Worm (Caenorhabditis elegans): ENCODE results near the gene C04B4.5.

ce11 chrX:12260381-12260931, 27.7 kb downstream of the C04B4.5 start, which contains the start of gene E01G6.1:
- no peak for TF ChIP-seq arid-1 (GFP tag; conservative IDR thresholded peaks at IDR 0.05)
- no peak for TF ChIP-seq ama-1 (optimal IDR thresholded peaks at IDR 0.05)
- TF ChIP-seq unc-62 (GFP tag; optimal IDR thresholded peaks at IDR 0.05 in 1 of 2) = no peak
- no peak for TF ChIP-seq unc-62 (tag; optimal IDR thresholded peaks at IDR 0.05)
- TF ChIP-seq aly-2 (tag; optimal IDR thresholded peaks at IDR 0.05) = no peak
- no peak for TF ChIP-seq nhr-25 (tag; optimal IDR thresholded peaks at IDR 0.05; ENCODE audit: borderline replicate concordance, insufficient read depth)
- no peak for TF ChIP-seq egl-27 (tag; optimal IDR thresholded peaks at IDR 0.05)
- TF ChIP-seq Y48G9A.11 (GFP tag; IDR thresholded peaks at IDR 0.05) = no peak
- no peak for TF ChIP-seq ztf-7 (tag; optimal IDR thresholded peaks at IDR 0.05)
- TF ChIP-seq dmd-8 (GFP tag; IDR thresholded peaks at IDR 0.05) = 0 out of 2 replicates have a peak, but pooled peaks have one; percentile 37
- no peak for TF ChIP-seq lsy-2 (tag; optimal IDR thresholded peaks at IDR 0.05)

Data from whole organism, L4 larva.